Fruit fly (Drosophila melanogaster) S2 (cell line): Measurements from ENCODE around the gene Strip.

Experiments
- CG8478 ChIP-seq: fragments of >200 bp; optimal IDR thresholded peaks from 2 replicates; lab custom pipeline; 2018
- CTCF ChIP-seq, 2 experiments: fragments of >200 bp; optimal IDR thresholded peaks; 2 replicates each; lab custom pipeline; 2018

DNA sequence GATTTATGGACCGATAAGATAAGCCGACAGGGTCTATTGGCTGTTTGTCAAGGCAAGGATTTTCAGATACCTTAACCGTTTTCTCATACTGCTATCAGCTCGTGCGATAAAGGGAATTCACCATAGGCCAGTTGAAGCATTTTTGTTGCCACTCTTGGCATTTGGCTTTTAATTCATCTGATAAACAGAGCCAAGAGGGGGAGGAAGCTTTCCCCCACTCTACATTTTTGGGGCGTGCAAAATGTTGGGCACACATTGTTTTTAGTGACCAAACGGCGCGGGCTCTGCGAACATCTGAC is 21.1 kb upstream of the Strip start:
- TF ChIP-seq CTCF (optimal IDR thresholded peaks at IDR 0.05; lab: Kevin White, UChicago) (no peak), CG8478 (no peak)
